Fruit fly (Drosophila melanogaster) whole organism, pupa: ENCODE results near the gene CG4615.

Source experiments
- CG14655 ChIP-seq: fragments of 200-800 bp; sonication (Bioruptor generic); optimal IDR thresholded peaks from 3 replicates; lab custom pipeline; 2017; ENCODE audit warnings: mild to moderate bottlenecking, missing biosample characterization, missing genetic modification reagents, missing genetic modification characterization
- CG15710 ChIP-seq: fragments of 200-800 bp; sonication (Bioruptor generic); optimal IDR thresholded peaks from 2 replicates; lab custom pipeline; 2018; ENCODE audit warnings: missing biosample characterization, mild to moderate bottlenecking, missing genetic modification characterization, moderate library complexity
- CG17806 ChIP-seq: fragments of 200-800 bp; sonication (Bioruptor generic); optimal IDR thresholded peaks from 2 replicates; lab custom pipeline; 2018; ENCODE audit warnings: missing biosample characterization, mild to moderate bottlenecking, missing genetic modification characterization, moderate library complexity
- CG34367 ChIP-seq: fragments of 200-800 bp; sonication (Bioruptor generic); optimal IDR thresholded peaks from 2 replicates; lab custom pipeline; 2018; ENCODE audit warnings: missing biosample characterization, mild to moderate bottlenecking, missing genetic modification characterization
- CG8301 ChIP-seq: fragments of 200-800 bp; sonication (Bioruptor generic); optimal IDR thresholded peaks from 2 replicates; lab custom pipeline; 2018; ENCODE audit warnings: missing biosample characterization, mild to moderate bottlenecking, missing genetic modification characterization
- Ets98B ChIP-seq: fragments of 200-800 bp; sonication (Bioruptor generic); IDR thresholded peaks from 2 replicates; pipeline ENCODE4 v1.3.6; 2022; ENCODE audit warnings: missing biosample characterization, missing genetic modification characterization
- Pif1B ChIP-seq: fragments of 200-800 bp; sonication (Bioruptor generic); optimal IDR thresholded peaks from 3 replicates; lab custom pipeline; 2016; ENCODE audit warnings: missing biosample characterization, missing genetic modification characterization
- gl ChIP-seq: fragments of 200-800 bp; sonication (Bioruptor generic); optimal IDR thresholded peaks from 2 replicates; lab custom pipeline; 2018; ENCODE audit warnings: missing biosample characterization, mild to moderate bottlenecking, missing genetic modification characterization

DNA sequence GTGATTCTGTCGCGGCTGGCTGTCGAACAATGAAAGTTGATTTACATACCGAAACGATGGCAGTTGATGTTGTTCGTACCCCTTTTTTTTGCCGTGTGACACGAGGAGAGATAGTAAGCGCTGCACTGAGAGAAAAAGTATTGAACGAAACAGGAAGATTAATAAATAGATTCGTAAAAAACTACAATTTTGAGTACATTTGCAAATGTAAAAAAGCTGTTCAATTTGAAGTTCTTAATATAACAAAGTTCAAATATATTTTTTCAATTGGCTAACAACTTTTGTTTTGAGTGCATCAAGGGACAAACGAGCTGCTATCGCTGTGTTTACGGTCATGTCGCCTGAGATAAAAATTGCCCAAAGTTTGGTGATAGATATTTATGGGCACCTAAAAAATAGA lies 19.9 kb upstream of the CG4615 start:
- no peak for TF ChIP-seq Pif1B (GFP tag; lab: Kevin White, UChicago)
- TF ChIP-seq CG14655 (GFP tag; lab: Kevin White, UChicago) = no peak
- TF ChIP-seq CG17806 (tag; lab: Kevin White, UChicago) = no peak
- TF ChIP-seq gl (tag; lab: Kevin White, UChicago) = no peak
- no peak for TF ChIP-seq Ets98B (GFP tag; lab: Robert Waterston, UW)
- no peak for TF ChIP-seq CG34367 (tag; lab: Kevin White, UChicago)
- TF ChIP-seq CG15710 (tag; lab: Kevin White, UChicago) = no peak
- no peak for TF ChIP-seq CG8301 (tag; lab: Kevin White, UChicago)
